Fruit fly (Drosophila melanogaster) whole organism, pupa: ENCODE results near the gene Rab3GAP1.

Experiments
- CG17806 ChIP-seq: fragments of 200-800 bp; sonication (Bioruptor generic); optimal IDR thresholded peaks from 2 replicates; lab custom pipeline; 2018; ENCODE audit warnings: missing biosample characterization, mild to moderate bottlenecking, missing genetic modification characterization, moderate library complexity
- CG4496 ChIP-seq: fragments of 200-800 bp; sonication (Bioruptor generic); IDR thresholded peaks from 3 replicates; pipeline ENCODE4 v1.3.6; 2022; ENCODE audit warnings: missing biosample characterization, missing genetic modification characterization
- EcR ChIP-seq: fragments of 200-800 bp; sonication (Bioruptor generic); optimal IDR thresholded peaks from 3 replicates; lab custom pipeline; 2019; ENCODE audit warnings: missing biosample characterization, missing genetic modification characterization, mild to moderate bottlenecking, moderate library complexity, missing genetic modification reagents
- Pif1A ChIP-seq: fragments of 200-800 bp; sonication (Bioruptor generic); optimal IDR thresholded peaks from 3 replicates; lab custom pipeline; 2016; ENCODE audit warnings: missing biosample characterization, missing genetic modification characterization
- Snoo ChIP-seq: fragments of 200-800 bp; sonication (Bioruptor generic); optimal IDR thresholded peaks from 3 replicates; lab custom pipeline; 2017; ENCODE audit warnings: missing biosample characterization, mild to moderate bottlenecking, missing genetic modification characterization, inconsistent platforms
- gl ChIP-seq: fragments of 200-800 bp; sonication (Bioruptor generic); optimal IDR thresholded peaks from 2 replicates; lab custom pipeline; 2018; ENCODE audit warnings: missing biosample characterization, mild to moderate bottlenecking, missing genetic modification characterization
- rn ChIP-seq: fragments of 200-800 bp; sonication (Bioruptor generic); IDR thresholded peaks from 2 replicates; pipeline ENCODE4 v1.3.6; 2022; ENCODE audit warnings: missing biosample characterization, missing genetic modification characterization

- TF ChIP-seq EcR (no peak), CG17806 (tag; lab: Kevin White, UChicago) (peak; percentile 38), CG4496 (GFP tag; lab: Robert Waterston, UW) (peak; percentile 85), Pif1A (GFP tag; lab: Kevin White, UChicago) (no peak), gl (no peak), rn (GFP tag; lab: Robert Waterston, UW) (peak; percentile 32; the same call in 1 of the 2 replicates), Snoo (peak; percentile 48)
Observed at dm6 chr2L:1649244-1649827, 38.4 kb upstream of the Rab3GAP1 start.
